Worm (Caenorhabditis elegans) whole organism, mixed stage, embryonic: ENCODE data around the gene hid-1.

ENCODE experiments used
- M03D4.4 ChIP-seq: sonication (generic microtip); optimal IDR thresholded peaks from 2 replicates; lab custom pipeline; 2017; ENCODE audit warnings: mild to moderate bottlenecking, missing genetic modification characterization, missing compliant biosample characterization
- bed-3 ChIP-seq: fragments of 200-800 bp; sonication (Bioruptor generic); optimal IDR thresholded peaks from 3 replicates; lab custom pipeline; 2018; ENCODE audit warnings: mild to moderate bottlenecking, missing genetic modification characterization, moderate library complexity, missing compliant biosample characterization
- blmp-1 ChIP-seq: fragments of 150-350 bp; optimal IDR thresholded peaks from 2 replicates; lab custom pipeline; 2014; ENCODE audit warnings: missing biosample characterization, missing genetic modification characterization
- ceh-39 ChIP-seq: fragments of 150-350 bp; optimal IDR thresholded peaks from 2 replicates; lab custom pipeline; 2014; ENCODE audit warnings: missing biosample characterization, missing genetic modification characterization
- ceh-43 ChIP-seq: fragments of 200-800 bp; sonication (Bioruptor generic); optimal IDR thresholded peaks from 2 replicates; lab custom pipeline; 2018; ENCODE audit warnings: mild to moderate bottlenecking, missing genetic modification characterization, moderate library complexity, missing compliant biosample characterization
- ceh-83 ChIP-seq: fragments of 200-800 bp; sonication (Bioruptor generic); optimal IDR thresholded peaks from 2 replicates; lab custom pipeline; 2018; ENCODE audit warnings: mild to moderate bottlenecking, missing genetic modification characterization, missing compliant biosample characterization
- ces-1 ChIP-seq: fragments of 150-350 bp; optimal IDR thresholded peaks from 2 replicates; lab custom pipeline; 2014; ENCODE audit warnings: missing biosample characterization, missing genetic modification reagents, missing genetic modification characterization
- cnd-1 ChIP-seq: fragments of 200-800 bp; sonication (Bioruptor generic); optimal IDR thresholded peaks from 2 replicates; lab custom pipeline; 2018; ENCODE audit warnings: mild to moderate bottlenecking, missing genetic modification characterization, missing compliant biosample characterization
- drap-1 ChIP-seq: fragments of 200-800 bp; sonication (Bioruptor generic); optimal IDR thresholded peaks from 3 replicates; lab custom pipeline; 2018; ENCODE audit warnings: mild to moderate bottlenecking, missing genetic modification characterization, missing compliant biosample characterization
- elt-1 ChIP-seq: sonication (generic microtip); optimal IDR thresholded peaks from 2 replicates; lab custom pipeline; 2017; ENCODE audit warnings: missing genetic modification characterization, mild to moderate bottlenecking, missing compliant biosample characterization, antibody characterized with exemption, moderate library complexity, borderline replicate concordance; ENCODE audit not compliant: insufficient read depth
- elt-3 ChIP-seq: fragments of 150-350 bp; optimal IDR thresholded peaks from 2 replicates; lab custom pipeline; 2014; ENCODE audit warnings: missing biosample characterization, missing genetic modification characterization
- flh-1 ChIP-seq: fragments of 200-800 bp; sonication (Bioruptor generic); optimal IDR thresholded peaks from 2 replicates; lab custom pipeline; 2018; ENCODE audit warnings: mild to moderate bottlenecking, missing genetic modification characterization, moderate library complexity, missing compliant biosample characterization
- ham-2 ChIP-seq: fragments of 200-800 bp; sonication (Bioruptor generic); optimal IDR thresholded peaks from 2 replicates; lab custom pipeline; 2018; ENCODE audit warnings: mild to moderate bottlenecking, missing genetic modification characterization, missing compliant biosample characterization
- hlh-1 ChIP-seq: fragments of 150-350 bp; optimal IDR thresholded peaks from 2 replicates; lab custom pipeline; 2014; ENCODE audit warnings: missing biosample characterization, missing genetic modification reagents, missing genetic modification characterization
- lin-13 ChIP-seq: fragments of 150-350 bp; optimal IDR thresholded peaks from 2 replicates; lab custom pipeline; 2014; ENCODE audit warnings: missing biosample characterization, missing genetic modification characterization
- lin-32 ChIP-seq: fragments of 200-800 bp; sonication (Bioruptor generic); optimal IDR thresholded peaks from 2 replicates; lab custom pipeline; 2018; ENCODE audit warnings: mild to moderate bottlenecking, missing genetic modification characterization, missing compliant biosample characterization
- lsy-2 ChIP-seq: fragments of 150-350 bp; optimal IDR thresholded peaks from 2 replicates; lab custom pipeline; 2014; ENCODE audit warnings: missing biosample characterization, missing genetic modification characterization
- mab-5 ChIP-seq: fragments of 150-350 bp; optimal IDR thresholded peaks from 2 replicates; lab custom pipeline; 2014; ENCODE audit warnings: missing biosample characterization, missing genetic modification characterization
- mep-1 ChIP-seq: fragments of 150-350 bp; optimal IDR thresholded peaks from 2 replicates; lab custom pipeline; 2017; ENCODE audit warnings: missing biosample characterization, missing genetic modification reagents, missing genetic modification characterization, inconsistent platforms
- mls-2 ChIP-seq: sonication (generic microtip); optimal IDR thresholded peaks from 2 replicates; lab custom pipeline; 2016; ENCODE audit warnings: mild to moderate bottlenecking, missing genetic modification characterization, moderate library complexity, missing compliant biosample characterization
- nhr-12 ChIP-seq: fragments of 150-350 bp; optimal IDR thresholded peaks from 2 replicates; lab custom pipeline; 2014; ENCODE audit warnings: missing biosample characterization, missing genetic modification characterization
- nhr-2 ChIP-seq: fragments of 150-350 bp; optimal IDR thresholded peaks from 2 replicates; lab custom pipeline; 2014; ENCODE audit warnings: missing biosample characterization, missing genetic modification characterization
- nhr-237 ChIP-seq: fragments of 150-350 bp; optimal IDR thresholded peaks from 2 replicates; lab custom pipeline; 2014; ENCODE audit warnings: missing biosample characterization, missing genetic modification characterization
- nhr-28 ChIP-seq: fragments of 150-350 bp; optimal IDR thresholded peaks from 2 replicates; lab custom pipeline; 2014; ENCODE audit warnings: missing biosample characterization, missing genetic modification characterization
- nhr-76 ChIP-seq: sonication (generic microtip); optimal IDR thresholded peaks from 2 replicates; lab custom pipeline; 2017; ENCODE audit warnings: missing biosample characterization, missing genetic modification characterization
- pha-4 ChIP-seq: fragments of 150-350 bp; optimal IDR thresholded peaks from 2 replicates; lab custom pipeline; 2018; ENCODE audit warnings: missing biosample characterization, missing genetic modification reagents, missing genetic modification characterization
- sem-2 ChIP-seq: fragments of 200-800 bp; sonication (Bioruptor generic); optimal IDR thresholded peaks from 2 replicates; lab custom pipeline; 2018; ENCODE audit warnings: mild to moderate bottlenecking, missing genetic modification characterization, missing compliant biosample characterization
- snpc-4 ChIP-seq: fragments of 150-350 bp; optimal IDR thresholded peaks from 2 replicates; lab custom pipeline; 2014; ENCODE audit warnings: missing biosample characterization, missing genetic modification characterization
- sptf-1 ChIP-seq: sonication (generic microtip); optimal IDR thresholded peaks from 2 replicates; lab custom pipeline; 2017; ENCODE audit warnings: mild to moderate bottlenecking, missing genetic modification characterization, moderate library complexity, missing compliant biosample characterization
- tbx-8 ChIP-seq: fragments of 200-800 bp; sonication (Bioruptor generic); optimal IDR thresholded peaks from 2 replicates; lab custom pipeline; 2018; ENCODE audit warnings: mild to moderate bottlenecking, missing genetic modification characterization, moderate library complexity, missing compliant biosample characterization
- unc-120 ChIP-seq: sonication (generic microtip); optimal IDR thresholded peaks from 2 replicates; lab custom pipeline; 2017; ENCODE audit warnings: missing genetic modification characterization, missing compliant biosample characterization; ENCODE audit not compliant: poor library complexity, severe bottlenecking
- unc-39 ChIP-seq: fragments of 150-350 bp; optimal IDR thresholded peaks from 2 replicates; lab custom pipeline; 2014; ENCODE audit warnings: missing biosample characterization, missing genetic modification characterization
- unc-62 ChIP-seq: fragments of 150-350 bp; optimal IDR thresholded peaks from 2 replicates; lab custom pipeline; 2014; ENCODE audit warnings: missing biosample characterization, missing genetic modification reagents, missing genetic modification characterization
- zip-8 ChIP-seq: fragments of 150-350 bp; optimal IDR thresholded peaks from 2 replicates; lab custom pipeline; 2014; ENCODE audit warnings: missing biosample characterization, missing genetic modification characterization
- ztf-11 ChIP-seq: fragments of 150-350 bp; optimal IDR thresholded peaks from 2 replicates; lab custom pipeline; 2014; ENCODE audit warnings: missing biosample characterization, missing genetic modification characterization

The hid-1 gene

ce11 chrX:2495865-2496314, 7.0 kb downstream of the hid-1 start, which contains the start of gene rabr-1:
Gene rabr-1, plus strand, starts transcription at chrX:2496180.
- TF ChIP-seq snpc-4 (tag; lab: Kevin White, UChicago) (no peak), pha-4 (tag; lab: Kevin White, UChicago) (peak; percentile 42), bed-3 (no peak), unc-62 (GFP tag; lab: Kevin White, UChicago) (peak; percentile 56), flh-1 (no peak), unc-120 (tag; lab: Kevin White, UChicago) (peak; percentile 39), mep-1 (tag; lab: Kevin White, UChicago) (no peak), tbx-8 (GFP tag; lab: Kevin White, UChicago) (no peak), unc-39 (no peak), mls-2 (tag; lab: Kevin White, UChicago) (peak; percentile 55), sem-2 (GFP tag; lab: Kevin White, UChicago) (no peak), ceh-83 (GFP tag; lab: Kevin White, UChicago) (no peak), blmp-1 (peak; percentile 51), ztf-11 (tag; lab: Kevin White, UChicago) (no peak), drap-1 (GFP tag; lab: Kevin White, UChicago) (no peak), zip-8 (tag; lab: Kevin White, UChicago) (no peak), hlh-1 (tag; lab: Kevin White, UChicago) (no peak), nhr-76 (tag; lab: Kevin White, UChicago) (no peak), M03D4.4 (tag; lab: Kevin White, UChicago) (peak; percentile 30), nhr-2 (tag; lab: Kevin White, UChicago) (peak; percentile 46), nhr-12 (tag; lab: Kevin White, UChicago) (no peak), nhr-237 (tag; lab: Kevin White, UChicago) (no peak), lsy-2 (tag; lab: Kevin White, UChicago) (no peak), nhr-28 (tag; lab: Kevin White, UChicago) (no peak), cnd-1 (no peak), ceh-43 (no peak), sptf-1 (tag; lab: Kevin White, UChicago) (no peak), elt-1 (tag; lab: Kevin White, UChicago) (no peak), ces-1 (GFP tag; lab: Kevin White, UChicago) (no peak), lin-13 (peak; percentile 24), lin-32 (GFP tag; lab: Kevin White, UChicago) (no peak), elt-3 (tag; lab: Kevin White, UChicago) (no peak), ceh-39 (tag; lab: Kevin White, UChicago) (no peak), ham-2 (GFP tag; lab: Kevin White, UChicago) (peak; percentile 68), mab-5 (tag; lab: Kevin White, UChicago) (no peak)

- TF ChIP-seq unc-62 (GFP tag; lab: Kevin White, UChicago) (no peak), lsy-2 (tag; lab: Kevin White, UChicago) (no peak), pha-4 (tag; lab: Kevin White, UChicago) (peak; percentile 53), unc-120 (tag; lab: Kevin White, UChicago) (no peak), elt-3 (tag; lab: Kevin White, UChicago) (no peak), ceh-39 (tag; lab: Kevin White, UChicago) (no peak), mls-2 (tag; lab: Kevin White, UChicago) (no peak), ces-1 (GFP tag; lab: Kevin White, UChicago) (peak; percentile 19), cnd-1 (no peak), drap-1 (GFP tag; lab: Kevin White, UChicago) (no peak), lin-32 (GFP tag; lab: Kevin White, UChicago) (no peak), flh-1 (no peak), mab-5 (tag; lab: Kevin White, UChicago) (no peak), nhr-2 (tag; lab: Kevin White, UChicago) (peak; percentile 18), ham-2 (GFP tag; lab: Kevin White, UChicago) (peak; percentile 52), ceh-83 (GFP tag; lab: Kevin White, UChicago) (peak; percentile 0), ceh-43 (no peak), zip-8 (tag; lab: Kevin White, UChicago) (no peak)
- TF ChIP-seq, all 35 proteins: peak for 5
Measured at ce11 chrX:2497816-2498215, 9.0 kb downstream of the hid-1 start.

ce11 chrX:2506738-2507137, 17.9 kb downstream of the hid-1 start:
- TF ChIP-seq unc-39: no peak
- no peak for TF ChIP-seq hlh-1 (tag; lab: Kevin White, UChicago)
- TF ChIP-seq nhr-28 (tag; lab: Kevin White, UChicago): no peak
- TF ChIP-seq elt-1 (tag; lab: Kevin White, UChicago): no peak
